Worm (Caenorhabditis elegans): ENCODE measurements around the gene Y54G11A.1.
A peak's percentile ranks its signal among the peaks of the same experiment; 100 is the strongest.

The Y54G11A.1 gene

ce11 chrII:14244457-14245254 is 24.3 kb downstream of the Y54G11A.1 start (continued):
- TF ChIP-seq sup-37 (GFP tag; optimal IDR thresholded peaks at IDR 0.05), result no peak
- TF ChIP-seq fos-1 (tag; optimal IDR thresholded peaks at IDR 0.05), result peak; percentile 53
- TF ChIP-seq skn-1 (tag; optimal IDR thresholded peaks at IDR 0.05), result peak; percentile 31
- no peak for TF ChIP-seq vab-15 (tag; optimal IDR thresholded peaks at IDR 0.05)
- no peak for TF ChIP-seq unc-30 (tag; optimal IDR thresholded peaks at IDR 0.05)
- peak; percentile 48 for TF ChIP-seq rnt-1 (tag; optimal IDR thresholded peaks at IDR 0.05)
- TF ChIP-seq lin-13 (GFP tag; optimal IDR thresholded peaks at IDR 0.05), result peak; percentile 7
- no peak for TF ChIP-seq lir-3 (tag; optimal IDR thresholded peaks at IDR 0.05; ENCODE audit: poor library complexity)
- TF ChIP-seq nhr-20 (tag; optimal IDR thresholded peaks at IDR 0.05), result peak; percentile 53
- TF ChIP-seq nhr-85 (tag), result peak; percentile 12
- no peak for TF ChIP-seq ama-1 (optimal IDR thresholded peaks at IDR 0.05)
- no peak for TF ChIP-seq hlh-17 (GFP tag; optimal IDR thresholded peaks at IDR 0.05; ENCODE audit: borderline replicate concordance)
- no peak for TF ChIP-seq zip-4 (GFP tag; optimal IDR thresholded peaks at IDR 0.05)
- peak; percentile 23 for TF ChIP-seq fkh-10 (GFP tag; optimal IDR thresholded peaks at IDR 0.05)
- TF ChIP-seq ces-1 (GFP tag; optimal IDR thresholded peaks at IDR 0.05), result no peak
- no peak for TF ChIP-seq pag-3 (tag; optimal IDR thresholded peaks at IDR 0.05; ENCODE audit: borderline replicate concordance, insufficient read depth)
- TF ChIP-seq ceh-88 (GFP tag; IDR thresholded peaks at IDR 0.05), result no peak
- peak; percentile 50 for TF ChIP-seq jun-1 (tag; optimal IDR thresholded peaks at IDR 0.05)
- peak; percentile 29 for TF ChIP-seq nhr-237 (tag; optimal IDR thresholded peaks at IDR 0.05)
- TF ChIP-seq aha-1 (tag; optimal IDR thresholded peaks at IDR 0.05), result peak; percentile 53
- TF ChIP-seq lin-35 (GFP tag; optimal IDR thresholded peaks at IDR 0.05), result peak; percentile 72
- peak; percentile 80 for TF ChIP-seq nhr-71 (tag; optimal IDR thresholded peaks at IDR 0.05)
- TF ChIP-seq dpl-1 (GFP tag; optimal IDR thresholded peaks at IDR 0.05), result peak; percentile 60 to 69 (median 63)
- no peak for TF ChIP-seq Y116A8C.19 (tag; optimal IDR thresholded peaks at IDR 0.05; ENCODE audit: borderline replicate concordance)
- peak; percentile 56 to 72 for TF ChIP-seq lsy-2 (tag; optimal IDR thresholded peaks at IDR 0.05)
- TF ChIP-seq isw-1 (GFP tag; IDR thresholded peaks at IDR 0.05), result no peak; the same call in 1 of the 2 replicates
- no peak for TF ChIP-seq ceh-63 (GFP tag; optimal IDR thresholded peaks at IDR 0.05)
- no peak for TF ChIP-seq mab-9 (GFP tag; IDR thresholded peaks at IDR 0.05)
- TF ChIP-seq unc-62 (GFP tag; optimal IDR thresholded peaks at IDR 0.05), result no peak
- no peak for TF ChIP-seq irx-1 (tag; optimal IDR thresholded peaks at IDR 0.05)
- no peak for TF ChIP-seq efl-3 (GFP tag; optimal IDR thresholded peaks at IDR 0.05)

ce11 chrII:14243503-14243902 is 25.5 kb downstream of the Y54G11A.1 start, which contains the start of gene jmjd-2:
Gene jmjd-2, minus strand, starts transcription at chrII:14243603.
- no peak for TF ChIP-seq lin-15B (tag; optimal IDR thresholded peaks at IDR 0.05)
- no peak for TF ChIP-seq fkh-4 (tag; optimal IDR thresholded peaks at IDR 0.05; ENCODE audit: borderline replicate concordance)

ce11 chrII:14242259-14242658 is 26.7 kb downstream of the Y54G11A.1 start:
- no peak for TF ChIP-seq zag-1 (tag; optimal IDR thresholded peaks at IDR 0.05)
- TF ChIP-seq C04F5.9 (tag; optimal IDR thresholded peaks at IDR 0.05), result no peak
- TF ChIP-seq ets-5 (GFP tag; IDR thresholded peaks at IDR 0.05), result no peak
- no peak for TF ChIP-seq pax-3 (tag; optimal IDR thresholded peaks at IDR 0.05)
- TF ChIP-seq blmp-1 (tag; optimal IDR thresholded peaks at IDR 0.05), result no peak
- TF ChIP-seq nhr-90 (tag; optimal IDR thresholded peaks at IDR 0.05; ENCODE audit: poor library complexity), result no peak
- no peak for TF ChIP-seq xbp-1 (tag; optimal IDR thresholded peaks at IDR 0.05)
- no peak for TF ChIP-seq elt-3 (tag; optimal IDR thresholded peaks at IDR 0.05)
- TF ChIP-seq C34B4.2 (tag; optimal IDR thresholded peaks at IDR 0.05), result no peak
- TF ChIP-seq hpl-2 (GFP tag; optimal IDR thresholded peaks at IDR 0.05), result no peak
- no peak for TF ChIP-seq aly-2 (tag; optimal IDR thresholded peaks at IDR 0.05)
- TF ChIP-seq fkh-8 (tag; optimal IDR thresholded peaks at IDR 0.05), result no peak
- no peak for TF ChIP-seq nhr-76 (tag; optimal IDR thresholded peaks at IDR 0.05)
- no peak for TF ChIP-seq jun-1 (tag; optimal IDR thresholded peaks at IDR 0.05)
- no peak for TF ChIP-seq egl-27 (tag; optimal IDR thresholded peaks at IDR 0.05)
